Fruit fly (Drosophila melanogaster) whole organism, prepupa: Measurements from ENCODE around the gene CG2608.

Experiments used
- CG3032 ChIP-seq: fragments of 200-800 bp; optimal IDR thresholded peaks from 2 replicates; lab custom pipeline; 2019; ENCODE audit warnings: missing biosample characterization, mild to moderate bottlenecking, missing genetic modification characterization, moderate library complexity
- CG34406 ChIP-seq: fragments of 200-800 bp; sonication (Bioruptor generic); optimal IDR thresholded peaks from 3 replicates; lab custom pipeline; 2016; ENCODE audit warnings: missing biosample characterization, missing genetic modification characterization
- CG6854 ChIP-seq: fragments of 200-800 bp; sonication (Bioruptor generic); optimal IDR thresholded peaks from 2 replicates; lab custom pipeline; 2017; ENCODE audit warnings: missing biosample characterization, mild to moderate bottlenecking, missing genetic modification characterization
- CG8319 ChIP-seq: fragments of 200-800 bp; sonication (Bioruptor generic); optimal IDR thresholded peaks from 3 replicates; lab custom pipeline; 2016; ENCODE audit warnings: missing biosample characterization, missing genetic modification characterization
- Eip75B ChIP-seq: fragments of 200-800 bp; sonication (Bioruptor generic); optimal IDR thresholded peaks from 3 replicates; lab custom pipeline; 2016; ENCODE audit warnings: missing biosample characterization, missing genetic modification characterization
- OdsH ChIP-seq: fragments of 200-800 bp; sonication (Bioruptor generic); optimal IDR thresholded peaks from 3 replicates; lab custom pipeline; 2016; ENCODE audit warnings: missing biosample characterization, missing genetic modification characterization
- achi ChIP-seq: fragments of 200-800 bp; sonication (Bioruptor generic); optimal IDR thresholded peaks from 3 replicates; lab custom pipeline; 2016; ENCODE audit warnings: missing biosample characterization, missing genetic modification characterization
- dsx ChIP-seq: fragments of 200-800 bp; optimal IDR thresholded peaks from 3 replicates; lab custom pipeline; 2019; ENCODE audit warnings: missing biosample characterization, mild to moderate bottlenecking, missing genetic modification characterization, moderate library complexity; ENCODE audit not compliant: poor library complexity, severe bottlenecking

dm6 chr2L:20673737-20674461 lies 28.3 kb downstream of the CG2608 start:
- no peak for TF ChIP-seq CG8319 (GFP tag; lab: Kevin White, UChicago)
- no peak for TF ChIP-seq achi
- no peak for TF ChIP-seq CG6854 (GFP tag; lab: Kevin White, UChicago)
- TF ChIP-seq OdsH (GFP tag; lab: Kevin White, UChicago): no peak
- TF ChIP-seq CG3032: no peak
- TF ChIP-seq CG34406: no peak
- TF ChIP-seq dsx (GFP tag; lab: Kevin White, UChicago): no peak
- TF ChIP-seq Eip75B (GFP tag; lab: Kevin White, UChicago): no peak
